Worm (Caenorhabditis elegans) whole organism, young adult: ENCODE measurements around the gene C36A4.10.

Source experiments
- F22D6.2 ChIP-seq: sonication (generic microtip); optimal IDR thresholded peaks from 2 replicates; lab custom pipeline; 2016; ENCODE audit warnings: mild to moderate bottlenecking, missing genetic modification characterization, missing compliant biosample characterization
- Y67H2A.10 ChIP-seq: fragments of 200-800 bp; sonication (Bioruptor generic); conservative IDR thresholded peaks from 2 replicates; pipeline ENCODE4 v1.3.6; 2022; ENCODE audit warnings: missing genetic modification reagents, missing genetic modification characterization, missing compliant biosample characterization
- akir-1 ChIP-seq: fragments of 200-800 bp; sonication (Bioruptor generic); optimal IDR thresholded peaks from 2 replicates; lab custom pipeline; 2018; ENCODE audit warnings: mild to moderate bottlenecking, missing genetic modification characterization, moderate library complexity, missing compliant biosample characterization
- ama-1 ChIP-seq, 3 experiments: fragments of 150-350 bp in 1 of 3; sonication (generic microtip) in 2 of 3; optimal IDR thresholded peaks; 2 replicates each; lab custom pipeline; 2014 to 2018; ENCODE audit warnings: missing biosample characterization in 2 of 3, missing genetic modification characterization in 2 of 3, missing genetic modification reagents in 2 of 3
- atf-7 ChIP-seq: sonication (generic microtip); optimal IDR thresholded peaks from 2 replicates; lab custom pipeline; 2017; ENCODE audit warnings: mild to moderate bottlenecking, missing genetic modification characterization, missing compliant biosample characterization
- ceh-27 ChIP-seq: fragments of 200-800 bp; sonication (Bioruptor generic); optimal IDR thresholded peaks from 2 replicates; lab custom pipeline; 2018; ENCODE audit warnings: mild to moderate bottlenecking, missing genetic modification characterization, moderate library complexity, missing compliant biosample characterization
- ceh-91 ChIP-seq: fragments of 200-800 bp; sonication (Bioruptor generic); IDR thresholded peaks from 2 replicates; pipeline ENCODE4 v1.3.6; 2022; ENCODE audit warnings: missing genetic modification reagents, missing genetic modification characterization, missing compliant biosample characterization
- egrh-3 ChIP-seq: fragments of 200-800 bp; sonication (Bioruptor generic); IDR thresholded peaks from 2 replicates; pipeline ENCODE4 v1.3.6; 2022; ENCODE audit warnings: missing genetic modification reagents, missing genetic modification characterization, missing compliant biosample characterization
- madf-6 ChIP-seq: fragments of 200-800 bp; sonication (Bioruptor generic); IDR thresholded peaks from 2 replicates; pipeline ENCODE4 v1.3.6; 2022; ENCODE audit warnings: missing genetic modification reagents, missing genetic modification characterization, missing compliant biosample characterization
- nhr-80 ChIP-seq: sonication (generic microtip); optimal IDR thresholded peaks from 2 replicates; lab custom pipeline; 2016; ENCODE audit warnings: missing genetic modification characterization, missing compliant biosample characterization

ce11 chrIII:3821969-3822453 is 9.3 kb downstream of the C36A4.10 start, which contains the start of gene amx-1:
- TF ChIP-seq ceh-27 (GFP tag; lab: Kevin White, UChicago) = no peak
- no peak for TF ChIP-seq egrh-3 (GFP tag; lab: Robert Waterston, UW)
- TF ChIP-seq akir-1 = no peak
- no peak for TF ChIP-seq ama-1 (optimal IDR thresholded peaks at IDR 0.05; lab: Kevin White, UChicago)
- TF ChIP-seq ama-1 (GFP tag; optimal IDR thresholded peaks at IDR 0.05; lab: Kevin White, UChicago) = no peak
- no peak for TF ChIP-seq ceh-91 (GFP tag; lab: Robert Waterston, UW)
- no peak for TF ChIP-seq Y67H2A.10 (GFP tag; lab: Robert Waterston, UW)
- no peak for TF ChIP-seq nhr-80 (tag; lab: Kevin White, UChicago)
- TF ChIP-seq atf-7 = no peak
- no peak for TF ChIP-seq madf-6 (GFP tag; lab: Robert Waterston, UW)
- no peak for TF ChIP-seq F22D6.2 (tag; lab: Kevin White, UChicago)
